Worm (Caenorhabditis elegans) whole organism, midembryonic: ENCODE results near the gene C23G10.7.

Source experiments
- T22C8.4 ChIP-seq: fragments of 200-800 bp; sonication (Bioruptor generic); IDR thresholded peaks from 2 replicates; pipeline ENCODE4 v1.3.6; 2022; ENCODE audit warnings: missing genetic modification characterization, missing compliant biosample characterization
- cog-1 ChIP-seq: sonication (generic microtip); optimal IDR thresholded peaks from 2 replicates; lab custom pipeline; 2016; ENCODE audit warnings: missing genetic modification characterization, missing compliant biosample characterization
- flt-1 ChIP-seq: fragments of 200-800 bp; sonication (Bioruptor generic); IDR thresholded peaks from 2 replicates; pipeline ENCODE4 v1.3.6; 2022; ENCODE audit warnings: missing genetic modification characterization, missing compliant biosample characterization
- med-1 ChIP-seq: sonication (generic microtip); optimal IDR thresholded peaks from 2 replicates; lab custom pipeline; 2017; ENCODE audit warnings: missing genetic modification characterization, mild to moderate bottlenecking, missing compliant biosample characterization, antibody characterized with exemption, missing genetic modification reagents; ENCODE audit not compliant: insufficient read depth
- tab-1 ChIP-seq: fragments of 200-800 bp; sonication (Bioruptor generic); IDR thresholded peaks from 2 replicates; pipeline ENCODE4 v1.3.6; 2022; ENCODE audit warnings: missing genetic modification characterization, missing compliant biosample characterization
- ztf-23 ChIP-seq: fragments of 200-800 bp; sonication (Bioruptor generic); IDR thresholded peaks from 2 replicates; pipeline ENCODE4 v1.3.6; 2022; ENCODE audit warnings: missing genetic modification reagents, missing genetic modification characterization, missing compliant biosample characterization

ce11 chrIII:6207046-6207445 lies 8.8 kb upstream of the C23G10.7 start:
- no peak for TF ChIP-seq T22C8.4 (GFP tag; lab: Robert Waterston, UW)
- no peak for TF ChIP-seq med-1 (GFP tag; lab: Kevin White, UChicago)
- no peak for TF ChIP-seq tab-1 (GFP tag; lab: Robert Waterston, UW)
- TF ChIP-seq ztf-23 (GFP tag; lab: Robert Waterston, UW) = no peak
- no peak for TF ChIP-seq flt-1
- no peak for TF ChIP-seq cog-1 (tag; lab: Kevin White, UChicago)
